Fruit fly (Drosophila melanogaster) whole organism, embryonic: ENCODE results near the gene CG13074.

ENCODE experiments used
- Aef1 ChIP-seq: fragments of 200-800 bp; sonication (Bioruptor generic); IDR thresholded peaks from 3 replicates; pipeline ENCODE4 v1.3.6; 2022; ENCODE audit warnings: missing biosample characterization, missing genetic modification characterization
- Antp ChIP-seq: fragments of 200-800 bp; sonication (Bioruptor generic); optimal IDR thresholded peaks from 3 replicates; lab custom pipeline; 2016; ENCODE audit warnings: missing biosample characterization, missing genetic modification characterization
- B-H1 ChIP-seq: fragments of 200-800 bp; sonication (Bioruptor generic); IDR thresholded peaks from 3 replicates; pipeline ENCODE4 v1.3.6; 2022; ENCODE audit warnings: missing biosample characterization, missing genetic modification characterization
- CG10267 ChIP-seq: fragments of 200-800 bp; sonication (Bioruptor generic); optimal IDR thresholded peaks from 2 replicates; lab custom pipeline; 2018; ENCODE audit warnings: missing biosample characterization, mild to moderate bottlenecking, missing genetic modification characterization, moderate library complexity
- CG11695 ChIP-seq: fragments of 200-800 bp; sonication (Bioruptor generic); IDR thresholded peaks from 3 replicates; pipeline ENCODE4 v1.3.6; 2022; ENCODE audit warnings: missing biosample characterization, missing genetic modification characterization
- CG1233 ChIP-seq: fragments of 200-800 bp; sonication (Bioruptor generic); optimal IDR thresholded peaks from 4 replicates; lab custom pipeline; 2018; ENCODE audit warnings: missing biosample characterization, mild to moderate bottlenecking, missing genetic modification characterization
- CG12942 ChIP-seq: fragments of 200-800 bp; sonication (Bioruptor generic); optimal IDR thresholded peaks from 3 replicates; lab custom pipeline; 2016; ENCODE audit warnings: missing biosample characterization, missing genetic modification characterization
- CG14050 ChIP-seq: fragments of 200-800 bp; sonication (Bioruptor generic); IDR thresholded peaks from 3 replicates; pipeline ENCODE4 v1.3.6; 2022; ENCODE audit warnings: missing biosample characterization, missing genetic modification characterization
- CG15514 ChIP-seq: fragments of 200-800 bp; sonication (Bioruptor generic); optimal IDR thresholded peaks from 3 replicates; lab custom pipeline; 2017; ENCODE audit warnings: missing biosample characterization, missing genetic modification characterization, mild to moderate bottlenecking, moderate library complexity, missing genetic modification reagents
- CG1792 ChIP-seq: fragments of 200-800 bp; sonication (Bioruptor generic); optimal IDR thresholded peaks from 2 replicates; lab custom pipeline; 2016; ENCODE audit warnings: missing biosample characterization, missing genetic modification characterization
- CG31365 ChIP-seq: fragments of 200-800 bp; sonication (Bioruptor generic); optimal IDR thresholded peaks from 2 replicates; lab custom pipeline; 2018; ENCODE audit warnings: missing biosample characterization, mild to moderate bottlenecking, missing genetic modification characterization
- CG32767 ChIP-seq: fragments of 200-800 bp; sonication (Bioruptor generic); IDR thresholded peaks from 2 replicates; pipeline ENCODE4 v1.3.6; 2022; ENCODE audit warnings: missing biosample characterization, missing genetic modification characterization
- CG3281 ChIP-seq: fragments of 200-800 bp; sonication (Bioruptor generic); optimal IDR thresholded peaks from 3 replicates; lab custom pipeline; 2017; ENCODE audit warnings: missing biosample characterization, mild to moderate bottlenecking, missing genetic modification characterization
- CG33213 ChIP-seq: fragments of 200-800 bp; sonication (Bioruptor generic); optimal IDR thresholded peaks from 3 replicates; lab custom pipeline; 2016; ENCODE audit warnings: missing biosample characterization, missing genetic modification characterization
- CG3838 ChIP-seq: fragments of 200-800 bp; sonication (Bioruptor generic); optimal IDR thresholded peaks from 3 replicates; lab custom pipeline; 2016; ENCODE audit warnings: missing biosample characterization, missing genetic modification characterization
- CG3847 ChIP-seq: fragments of 200-800 bp; sonication (Bioruptor generic); IDR thresholded peaks from 2 replicates; pipeline ENCODE4 v1.3.6; 2022; ENCODE audit warnings: missing biosample characterization, missing genetic modification characterization
- CG8281 ChIP-seq: fragments of 200-800 bp; sonication (Bioruptor generic); optimal IDR thresholded peaks from 2 replicates; lab custom pipeline; 2018; ENCODE audit warnings: missing biosample characterization, mild to moderate bottlenecking, missing genetic modification characterization, moderate library complexity
- CG8290 ChIP-seq, 3 experiments: fragments of 200-800 bp; sonication (Bioruptor generic); optimal IDR thresholded peaks; 2 replicates each; lab custom pipeline; 2016 to 2019; ENCODE audit warnings: missing biosample characterization in 3 of 3, missing genetic modification characterization in 3 of 3, mild to moderate bottlenecking in 2 of 3, moderate library complexity in 1 of 3
- CG8765 ChIP-seq: fragments of 200-800 bp; sonication (Bioruptor generic); IDR thresholded peaks from 2 replicates; pipeline ENCODE4 v1.3.6; 2022; ENCODE audit warnings: missing biosample characterization, missing genetic modification characterization
- CG9215 ChIP-seq: fragments of 200-800 bp; sonication (Bioruptor generic); IDR thresholded peaks from 2 replicates; pipeline ENCODE4 v1.3.6; 2022; ENCODE audit warnings: missing biosample characterization, missing genetic modification characterization
- CG9609 ChIP-seq: fragments of 200-800 bp; sonication (Bioruptor generic); optimal IDR thresholded peaks from 3 replicates; lab custom pipeline; 2016; ENCODE audit warnings: missing biosample characterization, missing genetic modification characterization
- CG9876 ChIP-seq: fragments of 200-800 bp; sonication (Bioruptor generic); optimal IDR thresholded peaks from 2 replicates; lab custom pipeline; 2016; ENCODE audit warnings: missing biosample characterization, missing genetic modification characterization
- CoRest ChIP-seq: fragments of 200-800 bp; sonication (Bioruptor generic); optimal IDR thresholded peaks from 3 replicates; lab custom pipeline; 2018; ENCODE audit warnings: missing biosample characterization, mild to moderate bottlenecking, missing genetic modification characterization, moderate library complexity
- D ChIP-seq, 2 experiments: fragments of 200-800 bp in 1 of 2; fragments of >200 bp in 1 of 2; sonication (Bioruptor generic) in 1 of 2; optimal IDR thresholded peaks; 2 replicates in 1 of 2; 3 replicates in 1 of 2; lab custom pipeline; 2017; ENCODE audit warnings: mild to moderate bottlenecking in 1 of 2, missing biosample characterization in 1 of 2, missing genetic modification characterization in 1 of 2, missing genetic modification reagents in 1 of 2
- Dek ChIP-seq: fragments of 200-800 bp; sonication (Bioruptor generic); optimal IDR thresholded peaks from 3 replicates; lab custom pipeline; 2019; ENCODE audit warnings: missing biosample characterization, mild to moderate bottlenecking, missing genetic modification characterization, moderate library complexity
- Dref ChIP-seq: fragments of 200-800 bp; sonication (Bioruptor generic); IDR thresholded peaks from 2 replicates; pipeline ENCODE4 v1.3.6; 2022; ENCODE audit warnings: missing biosample characterization, missing genetic modification characterization
- Fer3 ChIP-seq: fragments of 200-800 bp; sonication (Bioruptor generic); optimal IDR thresholded peaks from 2 replicates; lab custom pipeline; 2018; ENCODE audit warnings: missing biosample characterization, mild to moderate bottlenecking, missing genetic modification characterization, moderate library complexity
- H2.0 ChIP-seq: fragments of 200-800 bp; sonication (Bioruptor generic); IDR thresholded peaks from 2 replicates; pipeline ENCODE4 v1.3.6; 2022; ENCODE audit warnings: missing biosample characterization, missing genetic modification characterization
- HLH3B ChIP-seq: fragments of 200-800 bp; sonication (Bioruptor generic); IDR thresholded peaks from 2 replicates; pipeline ENCODE4 v1.3.6; 2022; ENCODE audit warnings: missing biosample characterization, missing genetic modification characterization
- Hr51 ChIP-seq, 2 experiments: fragments of 200-800 bp; sonication (Bioruptor generic); optimal IDR thresholded peaks; 2 replicates in 1 of 2; 3 replicates in 1 of 2; lab custom pipeline; 2016 to 2018; ENCODE audit warnings: missing biosample characterization in 2 of 2, missing genetic modification characterization in 2 of 2, mild to moderate bottlenecking in 1 of 2, moderate library complexity in 1 of 2
- Mes4 ChIP-seq: fragments of 200-800 bp; sonication (Bioruptor generic); optimal IDR thresholded peaks from 2 replicates; lab custom pipeline; 2016; ENCODE audit warnings: missing biosample characterization, missing genetic modification characterization
- al ChIP-seq: fragments of 200-800 bp; sonication (Bioruptor generic); IDR thresholded peaks from 2 replicates; pipeline ENCODE4 v1.3.6; 2022; ENCODE audit warnings: missing biosample characterization, missing genetic modification characterization
- ara ChIP-seq: fragments of 200-800 bp; sonication (Bioruptor generic); IDR thresholded peaks from 2 replicates; pipeline ENCODE4 v1.3.6; 2022; ENCODE audit warnings: missing biosample characterization, missing genetic modification characterization
- ash1 ChIP-seq: fragments of 200-800 bp; sonication (Bioruptor generic); optimal IDR thresholded peaks from 2 replicates; lab custom pipeline; 2018; ENCODE audit warnings: missing biosample characterization, mild to moderate bottlenecking, missing genetic modification characterization
- da ChIP-seq: fragments of 200-800 bp; sonication (Bioruptor generic); optimal IDR thresholded peaks from 2 replicates; lab custom pipeline; 2016; ENCODE audit warnings: missing biosample characterization, missing genetic modification characterization
- lmd ChIP-seq: fragments of 200-800 bp; sonication (Bioruptor generic); IDR thresholded peaks from 2 replicates; pipeline ENCODE4 v1.3.6; 2022; ENCODE audit warnings: missing biosample characterization, missing genetic modification characterization
- pho ChIP-seq: fragments of 200-800 bp; sonication (Bioruptor generic); optimal IDR thresholded peaks from 2 replicates; lab custom pipeline; 2016; ENCODE audit warnings: missing biosample characterization, missing genetic modification characterization
- phol ChIP-seq: fragments of 200-800 bp; sonication (Bioruptor generic); optimal IDR thresholded peaks from 3 replicates; lab custom pipeline; 2018; ENCODE audit warnings: missing biosample characterization, mild to moderate bottlenecking, missing genetic modification characterization, moderate library complexity
- prd ChIP-seq, 3 experiments: fragments of >200 bp in 2 of 3; fragments of 200-800 bp in 1 of 3; sonication (Bioruptor generic) in 1 of 3; optimal IDR thresholded peaks in 2 of 3; IDR thresholded peaks in 1 of 3; 2 replicates in 2 of 3; 3 replicates in 1 of 3; pipeline versions ENCODE4 v1.3.6 to Lab custom; 2017 to 2022; ENCODE audit warnings: missing biosample characterization in 1 of 3, missing genetic modification characterization in 1 of 3
- ranshi ChIP-seq: fragments of 200-800 bp; sonication (Bioruptor generic); IDR thresholded peaks from 2 replicates; pipeline ENCODE4 v1.3.6; 2022; ENCODE audit warnings: missing biosample characterization, missing genetic modification characterization
- sc ChIP-seq, 3 experiments: fragments of >200 bp in 2 of 3; fragments of 200-800 bp in 1 of 3; sonication (Bioruptor generic) in 1 of 3; optimal IDR thresholded peaks; 2 replicates in 2 of 3; 3 replicates in 1 of 3; lab custom pipeline; 2017; ENCODE audit warnings: mild to moderate bottlenecking in 1 of 3, missing biosample characterization in 1 of 3, missing genetic modification characterization in 1 of 3, missing genetic modification reagents in 1 of 3
- scrt ChIP-seq: fragments of 200-800 bp; sonication (Bioruptor generic); optimal IDR thresholded peaks from 2 replicates; lab custom pipeline; 2018; ENCODE audit warnings: missing biosample characterization, mild to moderate bottlenecking, missing genetic modification characterization, moderate library complexity
- so ChIP-seq: fragments of 200-800 bp; sonication (Bioruptor generic); IDR thresholded peaks from 3 replicates; pipeline ENCODE4 v1.3.6; 2022; ENCODE audit warnings: missing biosample characterization, missing genetic modification characterization
- stc ChIP-seq: fragments of 200-800 bp; sonication (Bioruptor generic); IDR thresholded peaks from 2 replicates; pipeline ENCODE4 v1.3.6; 2022; ENCODE audit warnings: missing biosample characterization, missing genetic modification characterization
- tap ChIP-seq: fragments of 200-800 bp; optimal IDR thresholded peaks from 3 replicates; lab custom pipeline; 2019; ENCODE audit warnings: missing biosample characterization, mild to moderate bottlenecking, missing genetic modification characterization, moderate library complexity
- tin ChIP-seq: fragments of 200-800 bp; sonication (Bioruptor generic); optimal IDR thresholded peaks from 3 replicates; lab custom pipeline; 2016; ENCODE audit warnings: missing biosample characterization, missing genetic modification characterization
- tll ChIP-seq, 2 experiments: fragments of 200-800 bp in 1 of 2; fragments of >200 bp in 1 of 2; sonication (Bioruptor generic) in 1 of 2; optimal IDR thresholded peaks; 2 replicates each; lab custom pipeline; 2017 to 2019; ENCODE audit warnings: missing biosample characterization in 2 of 2, missing genetic modification characterization in 2 of 2, mild to moderate bottlenecking in 1 of 2, moderate library complexity in 1 of 2
- tx ChIP-seq: fragments of 200-800 bp; sonication (Bioruptor generic); optimal IDR thresholded peaks from 2 replicates; lab custom pipeline; 2016; ENCODE audit warnings: missing biosample characterization, missing genetic modification characterization
- wdn ChIP-seq: fragments of 200-800 bp; sonication (Bioruptor generic); IDR thresholded peaks from 2 replicates; pipeline ENCODE4 v1.3.6; 2022; ENCODE audit warnings: missing biosample characterization, missing genetic modification characterization

Gene CG13074

dm6 chr3L:16048086-16048485, 49.2 kb downstream of the CG13074 start (continued):
- TF ChIP-seq CG3847 (GFP tag; lab: Robert Waterston, UW) = 0 out of 2 replicates have a peak, but pooled peaks have one; percentile 45
- TF ChIP-seq Antp = peak; percentile 27
- peak; percentile 55 for TF ChIP-seq CG15514 (GFP tag; lab: Kevin White, UChicago)
- TF ChIP-seq CG31365 (tag; lab: Kevin White, UChicago) = no peak
- TF ChIP-seq D (optimal IDR thresholded peaks at IDR 0.05; lab: Kevin White, UChicago) = no peak
- TF ChIP-seq D (GFP tag; optimal IDR thresholded peaks at IDR 0.05; lab: Kevin White, UChicago) = no peak
- TF ChIP-seq so (GFP tag; lab: Robert Waterston, UW) = peak; percentile 84; the same call in 2 of the 3 replicates
- no peak for TF ChIP-seq CG8765 (GFP tag; lab: Robert Waterston, UW)
- TF ChIP-seq CG9215 (GFP tag; lab: Robert Waterston, UW) = peak; percentile 39; the same call in 1 of the 2 replicates
- TF ChIP-seq Dek = peak; percentile 48
- TF ChIP-seq Dref (GFP tag; lab: Robert Waterston, UW) = no peak
- no peak for TF ChIP-seq tll (GFP tag; optimal IDR thresholded peaks at IDR 0.05; lab: Kevin White, UChicago)
- TF ChIP-seq CG33213 = no peak
- peak; percentile 19; the same call in 1 of the 3 replicates for TF ChIP-seq B-H1 (GFP tag; lab: Robert Waterston, UW)
- TF ChIP-seq CG11695 (GFP tag; lab: Robert Waterston, UW) = peak; percentile 94
- TF ChIP-seq CoRest (tag; lab: Kevin White, UChicago) = peak; percentile 43
- TF ChIP-seq stc (GFP tag; lab: Robert Waterston, UW) = peak; percentile 26; the same call in 1 of the 2 replicates
- peak; percentile 37 for TF ChIP-seq pho (GFP tag; lab: Kevin White, UChicago)
- peak; percentile 35 for TF ChIP-seq Mes4
- TF ChIP-seq CG14050 (GFP tag; lab: Robert Waterston, UW) = peak; percentile 25; the same call in 1 of the 3 replicates
- peak; percentile 72 for TF ChIP-seq lmd (GFP tag; lab: Robert Waterston, UW)
- TF ChIP-seq tap = peak; percentile 7
- TF ChIP-seq phol (tag; lab: Kevin White, UChicago) = no peak
- no peak for TF ChIP-seq sc (optimal IDR thresholded peaks at IDR 0.05; lab: Kevin White, UChicago)
- no peak for TF ChIP-seq sc (GFP tag; optimal IDR thresholded peaks at IDR 0.05; lab: Kevin White, UChicago)
- TF ChIP-seq CG3838 (GFP tag; lab: Kevin White, UChicago) = no peak
- no peak for TF ChIP-seq da (GFP tag; lab: Kevin White, UChicago)
- TF ChIP-seq tx (GFP tag; lab: Kevin White, UChicago) = peak; percentile 40
- no peak for TF ChIP-seq prd (optimal IDR thresholded peaks at IDR 0.05; lab: Kevin White, UChicago)
- TF ChIP-seq prd (GFP tag; IDR thresholded peaks at IDR 0.05; lab: Robert Waterston, UW) = peak; percentile 64
- TF ChIP-seq ranshi (GFP tag; lab: Robert Waterston, UW) = peak; percentile 60; the same call in 1 of the 2 replicates
- TF ChIP-seq CG3281 (GFP tag; lab: Kevin White, UChicago) = peak; percentile 66
- peak; percentile 36 for TF ChIP-seq scrt (GFP tag; lab: Kevin White, UChicago)
- peak; percentile 17 for TF ChIP-seq tin (GFP tag; lab: Kevin White, UChicago)
- TF ChIP-seq CG9876 (GFP tag; lab: Kevin White, UChicago) = no peak
- peak; percentile 56; the same call in 1 of the 2 replicates for TF ChIP-seq al (GFP tag; lab: Robert Waterston, UW)
- peak; percentile 59; the same call in 1 of the 2 replicates for TF ChIP-seq H2.0 (GFP tag; lab: Robert Waterston, UW)
- TF ChIP-seq ash1 (GFP tag; lab: Kevin White, UChicago) = no peak
- TF ChIP-seq CG8281 (tag; lab: Kevin White, UChicago) = no peak
- peak; percentile 30 for TF ChIP-seq CG9609
- TF ChIP-seq HLH3B (GFP tag; lab: Robert Waterston, UW) = peak; percentile 46
- peak; percentile 55 for TF ChIP-seq Aef1 (GFP tag; lab: Robert Waterston, UW)
- no peak for TF ChIP-seq CG8290 (GFP tag; optimal IDR thresholded peaks at IDR 0.05; lab: Kevin White, UChicago)
- TF ChIP-seq CG8290 (tag; optimal IDR thresholded peaks at IDR 0.05; lab: Kevin White, UChicago) = peak in 1 of 2 experiments; percentile 72
- peak; percentile 40; the same call in 1 of the 2 replicates for TF ChIP-seq wdn (GFP tag; lab: Robert Waterston, UW)
- TF ChIP-seq Hr51 (GFP tag; optimal IDR thresholded peaks at IDR 0.05; lab: Kevin White, UChicago) = peak; percentile 50 to 54
- no peak for TF ChIP-seq CG12942 (GFP tag; lab: Kevin White, UChicago)
- TF ChIP-seq Fer3 = peak; percentile 55
- TF ChIP-seq CG10267 (tag; lab: Kevin White, UChicago) = no peak
- TF ChIP-seq ara (GFP tag; lab: Robert Waterston, UW) = no peak
- no peak for TF ChIP-seq CG1233 (GFP tag; lab: Kevin White, UChicago)
- TF ChIP-seq CG32767 (GFP tag; lab: Robert Waterston, UW) = peak; percentile 34
- TF ChIP-seq CG1792 = no peak
